Worm (Caenorhabditis elegans): ENCODE results near the gene F45E12.5.

F45E12.5 gene

ce11 chrII:7317468-7317867 lies 7.6 kb upstream of the F45E12.5 start, which contains the start of gene F21D12.2:
TSS of gene F21D12.2 (plus strand) at chrII:7317768.
- TF ChIP-seq nhr-237 (tag; optimal IDR thresholded peaks at IDR 0.05) (no peak), skn-1 (tag; optimal IDR thresholded peaks at IDR 0.05) (no peak), ceh-88 (GFP tag; IDR thresholded peaks at IDR 0.05) (no peak), isw-1 (GFP tag; IDR thresholded peaks at IDR 0.05) (no peak), ces-1 (GFP tag; optimal IDR thresholded peaks at IDR 0.05) (no peak), jun-1 (tag; optimal IDR thresholded peaks at IDR 0.05) (no peak), efl-1 (optimal IDR thresholded peaks at IDR 0.05) (no peak), efl-1 (GFP tag; optimal IDR thresholded peaks at IDR 0.05 in 1 of 2) (no peak), unc-62 (GFP tag; optimal IDR thresholded peaks at IDR 0.05) (no peak), mab-9 (GFP tag; IDR thresholded peaks at IDR 0.05) (no peak), elt-3 (tag; optimal IDR thresholded peaks at IDR 0.05) (no peak), fkh-4 (tag; optimal IDR thresholded peaks at IDR 0.05; ENCODE audit: borderline replicate concordance) (no peak), unc-86 (tag; optimal IDR thresholded peaks at IDR 0.05) (no peak)

- TF ChIP-seq aly-2 (tag; optimal IDR thresholded peaks at IDR 0.05) (no peak), nhr-76 (tag; optimal IDR thresholded peaks at IDR 0.05) (no peak), pag-3 (tag; optimal IDR thresholded peaks at IDR 0.05; ENCODE audit: borderline replicate concordance, insufficient read depth) (no peak), nhr-47 (tag; optimal IDR thresholded peaks at IDR 0.05) (no peak), snpc-4 (tag; optimal IDR thresholded peaks at IDR 0.05) (no peak), nhr-90 (tag; optimal IDR thresholded peaks at IDR 0.05; ENCODE audit: poor library complexity) (no peak), C04F5.9 (tag; optimal IDR thresholded peaks at IDR 0.05) (no peak), pqm-1 (tag; optimal IDR thresholded peaks at IDR 0.05) (no peak), mab-9 (GFP tag; IDR thresholded peaks at IDR 0.05) (no peak)
Observed at ce11 chrII:7314083-7314482, 4.2 kb upstream of the F45E12.5 start, which contains the start of gene F45E12.6. TSS of gene F45E12.6 (minus strand) at chrII:7314183.

- TF ChIP-seq unc-30 (tag; optimal IDR thresholded peaks at IDR 0.05): no peak
- no peak for TF ChIP-seq elt-2 (tag; optimal IDR thresholded peaks at IDR 0.05)
- no peak for TF ChIP-seq snu-23 (GFP tag; optimal IDR thresholded peaks at IDR 0.05)
- no peak for TF ChIP-seq nhr-28 (tag; optimal IDR thresholded peaks at IDR 0.05)
- TF ChIP-seq lin-39 (tag; optimal IDR thresholded peaks at IDR 0.05): no peak
- TF ChIP-seq tlp-1 (tag; optimal IDR thresholded peaks at IDR 0.05): no peak
Observed at ce11 chrII:7305558-7305957, 4.4 kb downstream of the F45E12.5 start, which contains the start of gene brf-1. TSS of gene brf-1 (plus strand) at chrII:7305858.

- peak; percentile 59 to 82 (median 82) for TF ChIP-seq dpl-1 (GFP tag; optimal IDR thresholded peaks at IDR 0.05)
- TF ChIP-seq grh-1 (GFP tag; IDR thresholded peaks at IDR 0.05): peak; percentile 66
- TF ChIP-seq C34B4.2 (tag; optimal IDR thresholded peaks at IDR 0.05): no peak
- peak; percentile 81 for TF ChIP-seq nhr-90 (tag; optimal IDR thresholded peaks at IDR 0.05; ENCODE audit: poor library complexity)
- peak; percentile 46 for TF ChIP-seq ceh-8 (GFP tag; optimal IDR thresholded peaks at IDR 0.05)
- TF ChIP-seq alr-1 (tag; optimal IDR thresholded peaks at IDR 0.05; ENCODE audit: borderline replicate concordance): no peak
- peak; percentile 27 for TF ChIP-seq fkh-8 (tag; optimal IDR thresholded peaks at IDR 0.05)
- TF ChIP-seq dsc-1 (tag; optimal IDR thresholded peaks at IDR 0.05): peak; percentile 77
- no peak for TF ChIP-seq nhr-12 (tag; optimal IDR thresholded peaks at IDR 0.05)
- TF ChIP-seq sptf-1 (tag; optimal IDR thresholded peaks at IDR 0.05): no peak
- TF ChIP-seq fkh-10 (GFP tag; optimal IDR thresholded peaks at IDR 0.05): no peak
- TF ChIP-seq efl-1 (optimal IDR thresholded peaks at IDR 0.05): peak; percentile 71 to 82
- TF ChIP-seq efl-1 (GFP tag; optimal IDR thresholded peaks at IDR 0.05 in 1 of 2): peak; percentile 76 to 97
- peak; percentile 3 for TF ChIP-seq elt-2 (tag; optimal IDR thresholded peaks at IDR 0.05)
- TF ChIP-seq nhr-77 (tag; optimal IDR thresholded peaks at IDR 0.05): peak; percentile 12
- peak; percentile 85 for TF ChIP-seq nhr-20 (tag; optimal IDR thresholded peaks at IDR 0.05)
- peak; percentile 76 to 82 for TF ChIP-seq lin-35 (GFP tag; optimal IDR thresholded peaks at IDR 0.05)
- peak; percentile 64 for TF ChIP-seq skn-1 (tag; optimal IDR thresholded peaks at IDR 0.05)
- TF ChIP-seq zag-1 (tag; optimal IDR thresholded peaks at IDR 0.05): no peak
- TF ChIP-seq aha-1 (tag; optimal IDR thresholded peaks at IDR 0.05): no peak
- peak; percentile 72 for TF ChIP-seq irx-1 (tag; optimal IDR thresholded peaks at IDR 0.05)
- TF ChIP-seq hlh-17 (GFP tag; optimal IDR thresholded peaks at IDR 0.05; ENCODE audit: borderline replicate concordance): no peak
- no peak for TF ChIP-seq ama-1 (optimal IDR thresholded peaks at IDR 0.05)
- TF ChIP-seq hlh-4 (tag; optimal IDR thresholded peaks at IDR 0.05): no peak
- peak; percentile 41 for TF ChIP-seq C16A3.4 (tag; optimal IDR thresholded peaks at IDR 0.05)
- TF ChIP-seq ceh-63 (GFP tag; optimal IDR thresholded peaks at IDR 0.05): no peak
- no peak for TF ChIP-seq ceh-90 (tag; optimal IDR thresholded peaks at IDR 0.05)
Observed at ce11 chrII:7301670-7302151, 8.2 kb downstream of the F45E12.5 start, which contains the start of gene cul-4. TSS of gene cul-4 (plus strand) at chrII:7302101.
